Fruit fly (Drosophila melanogaster): ENCODE results near the gene CG17193.

DNA sequence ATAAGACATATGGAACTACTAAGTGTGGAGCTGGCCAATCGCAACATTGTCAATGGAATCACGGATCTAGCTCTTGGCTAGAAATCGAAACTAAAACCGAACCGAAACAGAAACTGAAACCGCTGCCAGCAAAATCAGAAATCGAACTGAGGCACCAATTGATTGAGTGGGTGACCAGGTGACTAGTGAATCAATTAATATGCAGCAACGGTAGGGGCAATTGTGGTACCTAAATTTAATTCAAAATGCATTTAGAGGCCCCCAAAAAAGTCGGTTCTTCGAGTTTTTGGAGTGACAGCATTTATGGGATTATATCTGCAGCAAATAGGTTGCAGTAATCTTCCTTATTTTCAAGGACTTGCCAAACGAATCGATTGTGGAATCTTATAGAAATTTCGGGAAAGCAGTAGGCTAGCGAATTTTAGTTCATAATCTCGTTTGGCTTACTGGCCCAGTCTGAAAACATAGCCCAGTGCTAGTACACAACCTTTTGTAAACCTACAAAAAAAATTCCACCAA is 42.4 kb downstream of the CG17193 start, which contains the start of the genes CG17190 and CG4836:
- TF ChIP-seq CG9705 (GFP tag; optimal IDR thresholded peaks at IDR 0.05) (no peak), Hr78 (GFP tag; optimal IDR thresholded peaks at IDR 0.05) (no peak), OdsH (GFP tag; optimal IDR thresholded peaks at IDR 0.05) (no peak), psq (GFP tag; optimal IDR thresholded peaks at IDR 0.05) (no peak), dl (GFP tag; optimal IDR thresholded peaks at IDR 0.05; ENCODE audit: insufficient read depth in 1 of 2, partially characterized antibody in 2 of 2) (no peak), Myc (optimal IDR thresholded peaks at IDR 0.05) (no peak), lola (GFP tag; optimal IDR thresholded peaks at IDR 0.05) (no peak), jim (GFP tag; optimal IDR thresholded peaks at IDR 0.05) (no peak), Jra (GFP tag; optimal IDR thresholded peaks at IDR 0.05) (no peak), Vsx2 (GFP tag; optimal IDR thresholded peaks at IDR 0.05; ENCODE audit: partially characterized antibody) (no peak)

Measured in whole organism, wandering third instar larva.